Worm (Caenorhabditis elegans) whole organism, early embryonic: ENCODE results near the gene srg-29.

ENCODE experiments used
- F13C5.2 ChIP-seq: sonication (generic microtip); optimal IDR thresholded peaks from 2 replicates; lab custom pipeline; 2017; ENCODE audit warnings: mild to moderate bottlenecking, missing genetic modification characterization, inconsistent platforms, missing compliant biosample characterization
- ama-1 ChIP-seq: fragments of 150-350 bp; optimal IDR thresholded peaks from 2 replicates; lab custom pipeline; 2014
- ceh-13 ChIP-seq: fragments of 200-800 bp; sonication (Bioruptor generic); optimal IDR thresholded peaks from 2 replicates; lab custom pipeline; 2018; ENCODE audit warnings: mild to moderate bottlenecking, missing genetic modification characterization, missing compliant biosample characterization
- flt-1 ChIP-seq: fragments of 200-800 bp; sonication (Bioruptor generic); IDR thresholded peaks from 2 replicates; pipeline ENCODE4 v1.3.6; 2022; ENCODE audit warnings: missing genetic modification characterization, missing compliant biosample characterization
- hmg-4 ChIP-seq: fragments of 200-800 bp; sonication (Bioruptor generic); optimal IDR thresholded peaks from 2 replicates; lab custom pipeline; 2018; ENCODE audit warnings: mild to moderate bottlenecking, missing genetic modification characterization, missing compliant biosample characterization
- hnd-1 ChIP-seq: sonication (generic microtip); optimal IDR thresholded peaks from 2 replicates; lab custom pipeline; 2016; ENCODE audit warnings: missing genetic modification characterization, missing compliant biosample characterization
- pes-1 ChIP-seq: fragments of 200-800 bp; sonication (Bioruptor generic); IDR thresholded peaks from 2 replicates; pipeline ENCODE4 v1.3.6; 2022; ENCODE audit warnings: missing genetic modification reagents, missing genetic modification characterization, missing compliant biosample characterization
- scrt-1 ChIP-seq: fragments of 200-800 bp; sonication (Bioruptor generic); IDR thresholded peaks from 2 replicates; pipeline ENCODE4 v1.3.6; 2022; ENCODE audit warnings: missing genetic modification characterization, missing compliant biosample characterization
- tbx-37 ChIP-seq: fragments of 200-800 bp; sonication (Bioruptor generic); conservative IDR thresholded peaks from 2 replicates; pipeline ENCODE4 v1.3.6; 2022; ENCODE audit warnings: missing genetic modification reagents, missing genetic modification characterization, missing compliant biosample characterization
- tra-4 ChIP-seq: sonication (generic microtip); optimal IDR thresholded peaks from 2 replicates; lab custom pipeline; 2017; ENCODE audit warnings: missing genetic modification characterization, missing compliant biosample characterization

ce11 chrV:5311635-5312034 lies 25.3 kb upstream of the srg-29 start, which contains the start of gene C10G8.4:
- TF ChIP-seq F13C5.2 (no peak), tra-4 (no peak), tbx-37 (GFP tag; lab: Robert Waterston, UW) (no peak), ama-1 (lab: Kevin White, UChicago) (no peak), hmg-4 (no peak), flt-1 (GFP tag; lab: Robert Waterston, UW) (no peak), hnd-1 (tag; lab: Kevin White, UChicago) (no peak), ceh-13 (no peak), pes-1 (no peak), scrt-1 (GFP tag; lab: Robert Waterston, UW) (no peak)
